Fruit fly (Drosophila melanogaster): Measurements from ENCODE around the gene CG9265.

DNA sequence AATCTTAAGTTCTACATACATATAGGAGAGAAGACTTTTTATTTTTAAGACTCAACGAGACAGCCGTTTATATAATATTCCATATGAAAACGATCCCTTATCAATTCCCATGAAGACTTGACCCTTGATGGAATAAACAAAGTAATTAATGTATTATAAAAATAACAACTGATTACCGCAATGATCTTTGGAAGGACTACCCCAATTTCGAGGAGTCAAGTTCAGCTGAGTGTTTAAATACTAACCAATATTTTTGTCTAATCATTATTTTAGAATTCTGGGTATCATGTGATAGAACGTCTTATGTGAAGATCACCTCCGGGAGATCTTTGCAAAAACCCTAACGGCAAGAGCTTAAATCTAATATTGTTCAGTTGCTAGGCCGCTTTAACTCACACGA, 26.5 kb upstream of the CG9265 start:
- TF ChIP-seq CG7101 (tag; optimal IDR thresholded peaks at IDR 0.05), result no peak
- TF ChIP-seq bab1 (GFP tag; optimal IDR thresholded peaks at IDR 0.05), result no peak
- TF ChIP-seq CG12768 (GFP tag; optimal IDR thresholded peaks at IDR 0.05), result no peak
